Fruit fly (Drosophila melanogaster) whole organism: ENCODE results near the gene CG18302.

Experiments
- CG8478 ChIP-seq: fragments of >200 bp; optimal IDR thresholded peaks from 2 replicates; lab custom pipeline; 2018; ENCODE audit warnings: inconsistent platforms
- Dll ChIP-seq: fragments of >200 bp; optimal IDR thresholded peaks from 2 replicates; lab custom pipeline; 2017
- pan ChIP-seq: fragments of >200 bp; optimal IDR thresholded peaks from 2 replicates; lab custom pipeline; 2017
- usp ChIP-seq: fragments of >200 bp; optimal IDR thresholded peaks from 2 replicates; lab custom pipeline; 2017; ENCODE audit warnings: missing biosample characterization, missing genetic modification characterization, mixed read lengths

dm6 chr2L:10531521-10531920 is 2.6 kb upstream of the CG18302 start, which contains the start of gene CG18301:
- TF ChIP-seq pan (lab: Kevin White, UChicago) (no peak), usp (no peak), Dll (lab: Kevin White, UChicago) (no peak), CG8478 (lab: Kevin White, UChicago) (no peak)
